Worm (Caenorhabditis elegans) whole organism, early embryonic: ENCODE measurements around the gene famk-1.

Experiments
- ets-7 ChIP-seq: sonication (generic microtip); optimal IDR thresholded peaks from 2 replicates; lab custom pipeline; 2016; ENCODE audit warnings: missing genotype, missing genetic modification characterization, missing compliant biosample characterization
- flt-1 ChIP-seq: fragments of 200-800 bp; sonication (Bioruptor generic); IDR thresholded peaks from 2 replicates; pipeline ENCODE4 v1.3.6; 2022; ENCODE audit warnings: missing genetic modification characterization, missing compliant biosample characterization
- pes-1 ChIP-seq: fragments of 200-800 bp; sonication (Bioruptor generic); IDR thresholded peaks from 2 replicates; pipeline ENCODE4 v1.3.6; 2022; ENCODE audit warnings: missing genetic modification reagents, missing genetic modification characterization, missing compliant biosample characterization

DNA sequence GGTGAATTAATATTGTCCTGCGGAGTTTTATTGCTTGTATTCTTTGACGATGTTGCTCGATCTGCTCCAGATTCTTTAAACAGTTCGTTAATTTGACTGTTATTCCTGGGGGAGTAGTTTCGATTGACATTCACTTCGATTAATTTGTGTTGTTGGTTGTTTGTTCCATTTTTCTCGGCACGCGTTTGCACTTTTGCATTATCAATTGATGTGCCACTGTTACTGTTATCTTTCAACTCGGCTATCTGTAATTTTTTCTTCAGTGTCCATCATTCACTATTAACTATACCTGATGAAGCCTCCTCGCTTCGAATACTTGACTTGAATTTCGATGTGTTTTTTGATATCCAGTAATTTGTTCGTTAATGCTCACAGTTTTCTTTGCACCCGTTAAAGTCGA, 16.1 kb upstream of the famk-1 start:
- TF ChIP-seq flt-1 (GFP tag; lab: Robert Waterston, UW) = no peak
- no peak for TF ChIP-seq pes-1 (GFP tag; lab: Robert Waterston, UW)
- TF ChIP-seq ets-7 (tag; lab: Kevin White, UChicago) = no peak
